Fruit fly (Drosophila melanogaster): ENCODE results near the gene Apc.

Apc gene

DNA sequence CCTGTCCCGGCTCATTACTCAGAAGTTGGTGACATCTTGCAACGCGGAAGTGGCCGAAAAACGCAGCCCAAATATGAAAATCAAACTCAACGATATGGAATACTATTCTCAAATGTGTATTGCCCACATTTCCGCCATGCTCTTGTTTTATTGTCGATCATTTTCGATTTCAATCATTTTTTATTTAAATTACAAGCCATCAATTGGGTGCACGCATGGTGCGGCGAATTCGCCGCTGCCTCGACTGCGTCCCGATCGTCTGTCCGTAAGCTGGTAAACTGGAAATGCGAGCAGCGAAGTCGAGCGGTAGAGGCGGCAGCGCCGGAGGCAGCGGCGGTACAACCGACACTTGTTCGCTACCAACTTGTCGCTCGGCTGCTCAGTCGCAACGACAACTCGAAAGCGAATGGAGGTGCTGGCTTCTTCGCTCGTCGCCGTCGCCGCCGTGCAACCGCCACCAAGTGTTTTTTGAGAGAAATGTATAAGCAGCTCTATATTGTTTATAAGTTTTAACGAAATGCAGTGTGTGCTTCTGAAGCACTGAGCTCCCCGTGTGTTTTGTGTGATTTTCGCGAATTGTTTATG lies 47.1 kb upstream of the Apc start (continued):
- TF ChIP-seq chm (GFP tag; IDR thresholded peaks at IDR 0.05) (peak; percentile 68), odd (GFP tag; optimal IDR thresholded peaks at IDR 0.05) (peak; percentile 10), her (GFP tag; optimal IDR thresholded peaks at IDR 0.05) (peak; percentile 2), CG5180 (GFP tag; optimal IDR thresholded peaks at IDR 0.05) (peak; percentile 100), Lhr (GFP tag; optimal IDR thresholded peaks at IDR 0.05) (no peak), CG12769 (tag; optimal IDR thresholded peaks at IDR 0.05) (peak; percentile 29), Dbx (GFP tag; IDR thresholded peaks at IDR 0.05) (no peak), luna (GFP tag; optimal IDR thresholded peaks at IDR 0.05) (no peak), Hmr (GFP tag; optimal IDR thresholded peaks at IDR 0.05) (no peak), CG10431 (GFP tag; optimal IDR thresholded peaks at IDR 0.05) (no peak), gfzf (GFP tag; optimal IDR thresholded peaks at IDR 0.05) (no peak), CG2199 (GFP tag; IDR thresholded peaks at IDR 0.05) (0 out of 3 replicates have a peak, but pooled peaks have one; percentile 40), CG8924 (tag; optimal IDR thresholded peaks at IDR 0.05) (peak; percentile 8), ftz-f1 (GFP tag; optimal IDR thresholded peaks at IDR 0.05) (peak; percentile 21), CG10274 (GFP tag; optimal IDR thresholded peaks at IDR 0.05) (peak; percentile 37), Pdp1 (GFP tag; optimal IDR thresholded peaks at IDR 0.05) (peak in 1 of 2 experiments; percentile 15), zen2 (GFP tag; IDR thresholded peaks at IDR 0.05; ENCODE audit: partially characterized antibody) (0 out of 3 replicates have a peak, but pooled peaks have one; percentile 46), CG13775 (GFP tag; optimal IDR thresholded peaks at IDR 0.05) (no peak), CG32767 (GFP tag; IDR thresholded peaks at IDR 0.05) (no peak), CG42726 (GFP tag; IDR thresholded peaks at IDR 0.05; ENCODE audit: partially characterized antibody) (0 out of 2 replicates have a peak, but pooled peaks have one; percentile 22), bbx (GFP tag; IDR thresholded peaks at IDR 0.05; ENCODE audit: partially characterized antibody) (peak; percentile 54), Blimp-1 (GFP tag; optimal IDR thresholded peaks at IDR 0.05) (no peak), Eip74EF (GFP tag; optimal IDR thresholded peaks at IDR 0.05) (peak in 1 of 2 experiments; percentile 63), kni (GFP tag; optimal IDR thresholded peaks at IDR 0.05) (no peak), unc-4 (GFP tag; IDR thresholded peaks at IDR 0.05; ENCODE audit: partially characterized antibody) (0 out of 2 replicates have a peak, but pooled peaks have one; percentile 24), CG2202 (tag; optimal IDR thresholded peaks at IDR 0.05) (no peak), stc (GFP tag; IDR thresholded peaks at IDR 0.05) (no peak), Stat92E (GFP tag; optimal IDR thresholded peaks at IDR 0.05) (no peak), CG10543 (GFP tag; optimal IDR thresholded peaks at IDR 0.05) (no peak), dpn (GFP tag; optimal IDR thresholded peaks at IDR 0.05) (peak in 1 of 2 experiments; percentile 11), wdn (GFP tag; IDR thresholded peaks at IDR 0.05) (no peak), Med (GFP tag) (peak; percentile 74), lmd (GFP tag; IDR thresholded peaks at IDR 0.05) (no peak), CG15696 (tag; optimal IDR thresholded peaks at IDR 0.05) (no peak), CG1602 (GFP tag; optimal IDR thresholded peaks at IDR 0.05) (no peak), CG7839 (tag; optimal IDR thresholded peaks at IDR 0.05) (peak; percentile 9), Lim3 (GFP tag; IDR thresholded peaks at IDR 0.05) (no peak), Dll (GFP tag; IDR thresholded peaks at IDR 0.05; ENCODE audit: partially characterized antibody) (0 out of 4 replicates have a peak, but pooled peaks have one; percentile 36), sens (GFP tag) (peak; percentile 52), CG1024 (GFP tag; IDR thresholded peaks at IDR 0.05) (no peak), CG14014 (GFP tag; IDR thresholded peaks at IDR 0.05) (peak; percentile 18; the same call in 1 of the 2 replicates), so (GFP tag; IDR thresholded peaks at IDR 0.05) (no peak), gt (GFP tag; IDR thresholded peaks at IDR 0.05) (no peak), gcm (GFP tag; optimal IDR thresholded peaks at IDR 0.05) (no peak), CG18599 (GFP tag; optimal IDR thresholded peaks at IDR 0.05) (no peak), CG32532 (GFP tag; IDR thresholded peaks at IDR 0.05) (0 out of 2 replicates have a peak, but pooled peaks have one; percentile 30), nerfin-2 (GFP tag; IDR thresholded peaks at IDR 0.05; ENCODE audit: partially characterized antibody) (0 out of 2 replicates have a peak, but pooled peaks have one; percentile 21), HLH3B (GFP tag; IDR thresholded peaks at IDR 0.05) (no peak)
